Worm (Caenorhabditis elegans) whole organism, L4/young adult: ENCODE data around the gene fig-1.

Experiments used
- dao-5 ChIP-seq: sonication (generic microtip); optimal IDR thresholded peaks from 2 replicates; lab custom pipeline; 2016; ENCODE audit warnings: missing genotype, missing genetic modification characterization, moderate library complexity, missing compliant biosample characterization
- him-1 ChIP-seq: sonication (generic microtip); optimal IDR thresholded peaks from 2 replicates; lab custom pipeline; 2016; ENCODE audit warnings: missing genotype, missing genetic modification reagents, missing genetic modification characterization, missing compliant biosample characterization

- no peak for TF ChIP-seq him-1
- TF ChIP-seq dao-5: no peak
Measured at ce11 chrV:10940571-10940991, 40.4 kb downstream of the fig-1 start.
